Fruit fly (Drosophila melanogaster) whole organism, embryonic: ENCODE results near the gene CG6398.

Source experiments
- Atf3 ChIP-seq: fragments of 200-800 bp; sonication (Bioruptor generic); optimal IDR thresholded peaks from 3 replicates; lab custom pipeline; 2016; ENCODE audit warnings: missing biosample characterization, missing genetic modification characterization
- Awh ChIP-seq: fragments of 200-800 bp; sonication (Bioruptor generic); IDR thresholded peaks from 2 replicates; pipeline ENCODE4, ENCODE4 v1.3.6; 2022; ENCODE audit warnings: missing biosample characterization, missing genetic modification characterization
- CG11398 ChIP-seq: fragments of 200-800 bp; sonication (Bioruptor generic); optimal IDR thresholded peaks from 2 replicates; lab custom pipeline; 2016; ENCODE audit warnings: missing biosample characterization, missing genetic modification characterization
- CG12219 ChIP-seq: fragments of 200-800 bp; sonication (Bioruptor generic); optimal IDR thresholded peaks from 3 replicates; lab custom pipeline; 2018; ENCODE audit warnings: missing biosample characterization, mild to moderate bottlenecking, missing genetic modification characterization
- CG12299 ChIP-seq: fragments of 200-800 bp; sonication (Bioruptor generic); optimal IDR thresholded peaks from 2 replicates; lab custom pipeline; 2018; ENCODE audit warnings: missing biosample characterization, mild to moderate bottlenecking, missing genetic modification characterization
- CG13123 ChIP-seq: fragments of 200-800 bp; sonication (Bioruptor generic); optimal IDR thresholded peaks from 2 replicates; lab custom pipeline; 2016; ENCODE audit warnings: missing biosample characterization, missing genetic modification characterization
- CG1529 ChIP-seq: fragments of 200-800 bp; sonication (Bioruptor generic); optimal IDR thresholded peaks from 3 replicates; lab custom pipeline; 2018; ENCODE audit warnings: missing biosample characterization, missing genetic modification characterization
- CG16863 ChIP-seq: fragments of 200-800 bp; sonication (Bioruptor generic); optimal IDR thresholded peaks from 3 replicates; lab custom pipeline; 2016; ENCODE audit warnings: missing biosample characterization, missing genetic modification characterization
- CG17328 ChIP-seq: fragments of 200-800 bp; sonication (Bioruptor generic); IDR thresholded peaks from 2 replicates; pipeline ENCODE4 v1.3.6; 2022; ENCODE audit warnings: missing biosample characterization, missing genetic modification characterization
- CG17912 ChIP-seq: fragments of 200-800 bp; sonication (Bioruptor generic); optimal IDR thresholded peaks from 2 replicates; lab custom pipeline; 2018; ENCODE audit warnings: missing biosample characterization, mild to moderate bottlenecking, missing genetic modification characterization
- CG2116 ChIP-seq: fragments of 200-800 bp; sonication (Bioruptor generic); optimal IDR thresholded peaks from 3 replicates; lab custom pipeline; 2018; ENCODE audit warnings: missing biosample characterization, mild to moderate bottlenecking, missing genetic modification characterization
- CG2712 ChIP-seq: fragments of 200-800 bp; optimal IDR thresholded peaks from 3 replicates; lab custom pipeline; 2019; ENCODE audit warnings: missing biosample characterization, mild to moderate bottlenecking, missing genetic modification characterization, moderate library complexity
- CG30431 ChIP-seq: fragments of 200-800 bp; sonication (Bioruptor generic); optimal IDR thresholded peaks from 2 replicates; lab custom pipeline; 2017; ENCODE audit warnings: missing biosample characterization, missing genetic modification characterization
- CG4282 ChIP-seq: fragments of 200-800 bp; sonication (Bioruptor generic); optimal IDR thresholded peaks from 2 replicates; lab custom pipeline; 2016; ENCODE audit warnings: missing biosample characterization, missing genetic modification characterization
- CG4360 ChIP-seq: fragments of 200-800 bp; sonication (Bioruptor generic); IDR thresholded peaks from 2 replicates; pipeline ENCODE4 v1.3.6; 2022; ENCODE audit warnings: missing biosample characterization, missing genetic modification characterization
- CG43689 ChIP-seq: fragments of 200-800 bp; sonication (Bioruptor generic); IDR thresholded peaks from 2 replicates; pipeline ENCODE4 v1.3.6; 2022; ENCODE audit warnings: missing biosample characterization, missing genetic modification characterization
- CG6254 ChIP-seq: fragments of 200-800 bp; sonication (Bioruptor generic); optimal IDR thresholded peaks from 3 replicates; lab custom pipeline; 2017; ENCODE audit warnings: mild to moderate bottlenecking, missing biosample characterization, missing genetic modification reagents, missing genetic modification characterization
- CG6272 ChIP-seq: fragments of 200-800 bp; sonication (Bioruptor generic); IDR thresholded peaks from 2 replicates; pipeline ENCODE4 v1.3.6; 2022; ENCODE audit warnings: missing biosample characterization, missing genetic modification characterization
- CG7271 ChIP-seq: fragments of 200-800 bp; sonication (Bioruptor generic); optimal IDR thresholded peaks from 2 replicates; lab custom pipeline; 2018; ENCODE audit warnings: missing biosample characterization, mild to moderate bottlenecking, missing genetic modification characterization, moderate library complexity
- CG7963 ChIP-seq: fragments of 200-800 bp; sonication (Bioruptor generic); IDR thresholded peaks from 3 replicates; pipeline ENCODE4 v1.3.6; 2022; ENCODE audit warnings: missing biosample characterization, missing genetic modification characterization; ENCODE audit not compliant: partially characterized antibody
- Drgx ChIP-seq: fragments of 200-800 bp; sonication (Bioruptor generic); IDR thresholded peaks from 2 replicates; pipeline ENCODE4 v1.3.6; 2022; ENCODE audit warnings: missing biosample characterization, missing genetic modification characterization
- Eip74EF ChIP-seq, 2 experiments: fragments of 200-800 bp in 1 of 2; fragments of >200 bp in 1 of 2; sonication (Bioruptor generic) in 1 of 2; optimal IDR thresholded peaks; 2 replicates each; lab custom pipeline; 2017 to 2019; ENCODE audit warnings: missing biosample characterization in 2 of 2, missing genetic modification characterization in 2 of 2, mild to moderate bottlenecking in 1 of 2, moderate library complexity in 1 of 2
- Ets97D ChIP-seq: fragments of 200-800 bp; sonication (Bioruptor generic); optimal IDR thresholded peaks from 3 replicates; lab custom pipeline; 2016; ENCODE audit warnings: missing biosample characterization, missing genetic modification characterization
- HLHmδ ChIP-seq: fragments of 200-800 bp; sonication (Bioruptor generic); optimal IDR thresholded peaks from 2 replicates; lab custom pipeline; 2018; ENCODE audit warnings: missing biosample characterization, mild to moderate bottlenecking, missing genetic modification characterization, moderate library complexity
- Hey ChIP-seq: fragments of 200-800 bp; sonication (Bioruptor generic); optimal IDR thresholded peaks from 3 replicates; lab custom pipeline; 2018; ENCODE audit warnings: missing biosample characterization, mild to moderate bottlenecking, missing genetic modification characterization
- MBD-R2 ChIP-seq: fragments of 200-800 bp; sonication (Bioruptor generic); IDR thresholded peaks from 2 replicates; pipeline ENCODE4 v1.3.6; 2022; ENCODE audit warnings: missing biosample characterization, missing genetic modification characterization
- Mad ChIP-seq: fragments of 200-800 bp; sonication (Bioruptor generic); optimal IDR thresholded peaks from 2 replicates; lab custom pipeline; 2016; ENCODE audit warnings: missing biosample characterization, missing genetic modification characterization
- Optix ChIP-seq: fragments of 200-800 bp; sonication (Bioruptor generic); IDR thresholded peaks from 3 replicates; pipeline ENCODE4 v1.3.6; 2022; ENCODE audit warnings: missing biosample characterization, missing genetic modification characterization
- Poxn ChIP-seq: fragments of 200-800 bp; sonication (Bioruptor generic); IDR thresholded peaks from 2 replicates; pipeline ENCODE4 v1.3.6; 2022; ENCODE audit warnings: missing biosample characterization, missing genetic modification characterization
- Rx ChIP-seq: fragments of 200-800 bp; sonication (Bioruptor generic); IDR thresholded peaks from 2 replicates; pipeline ENCODE4 v1.3.6; 2022; ENCODE audit warnings: missing biosample characterization, missing genetic modification characterization
- Sry-β ChIP-seq: fragments of 200-800 bp; sonication (Bioruptor generic); optimal IDR thresholded peaks from 2 replicates; lab custom pipeline; 2018; ENCODE audit warnings: missing biosample characterization, mild to moderate bottlenecking, missing genetic modification characterization, moderate library complexity
- Usf ChIP-seq: fragments of 200-800 bp; sonication (Bioruptor generic); optimal IDR thresholded peaks from 2 replicates; lab custom pipeline; 2017; ENCODE audit warnings: missing genotype, missing biosample characterization, missing genetic modification characterization
- cas ChIP-seq: fragments of 200-800 bp; sonication (Bioruptor generic); IDR thresholded peaks from 2 replicates; pipeline ENCODE4 v1.3.6; 2022; ENCODE audit warnings: missing biosample characterization, missing genetic modification characterization
- cg ChIP-seq: fragments of 200-800 bp; sonication (Bioruptor generic); optimal IDR thresholded peaks from 3 replicates; lab custom pipeline; 2019; ENCODE audit warnings: missing biosample characterization, mild to moderate bottlenecking, missing genetic modification characterization, moderate library complexity
- dpn ChIP-seq, 2 experiments: fragments of 200-800 bp; sonication (Bioruptor generic); optimal IDR thresholded peaks; 3 replicates each; lab custom pipeline; 2016; ENCODE audit warnings: missing biosample characterization in 2 of 2, missing genetic modification characterization in 2 of 2
- exex ChIP-seq: fragments of 200-800 bp; sonication (Bioruptor generic); optimal IDR thresholded peaks from 4 replicates; lab custom pipeline; 2018; ENCODE audit warnings: missing biosample characterization, mild to moderate bottlenecking, missing genetic modification characterization, moderate library complexity
- fd102C ChIP-seq: fragments of 200-800 bp; sonication (Bioruptor generic); optimal IDR thresholded peaks from 2 replicates; lab custom pipeline; 2018; ENCODE audit warnings: missing biosample characterization, mild to moderate bottlenecking, missing genetic modification characterization, moderate library complexity
- ind ChIP-seq: fragments of 200-800 bp; sonication (Bioruptor generic); optimal IDR thresholded peaks from 3 replicates; lab custom pipeline; 2016; ENCODE audit warnings: missing biosample characterization, missing genetic modification characterization
- inv ChIP-seq: fragments of 200-800 bp; sonication (Bioruptor generic); IDR thresholded peaks from 2 replicates; pipeline ENCODE4 v1.3.6; 2022; ENCODE audit warnings: missing biosample characterization, missing genetic modification characterization; ENCODE audit not compliant: partially characterized antibody
- lmd ChIP-seq: fragments of 200-800 bp; sonication (Bioruptor generic); IDR thresholded peaks from 2 replicates; pipeline ENCODE4 v1.3.6; 2022; ENCODE audit warnings: missing biosample characterization, missing genetic modification characterization
- mam ChIP-seq: fragments of 200-800 bp; sonication (Bioruptor generic); optimal IDR thresholded peaks from 3 replicates; lab custom pipeline; 2016; ENCODE audit warnings: missing biosample characterization, missing genetic modification characterization
- oc ChIP-seq: fragments of 200-800 bp; sonication (Bioruptor generic); optimal IDR thresholded peaks from 2 replicates; lab custom pipeline; 2018; ENCODE audit warnings: missing biosample characterization, mild to moderate bottlenecking, missing genetic modification characterization, moderate library complexity
- pb ChIP-seq: fragments of 200-800 bp; sonication (Bioruptor generic); optimal IDR thresholded peaks from 3 replicates; lab custom pipeline; 2016; ENCODE audit warnings: missing biosample characterization, missing genetic modification characterization
- pros ChIP-seq: fragments of 200-800 bp; sonication (Bioruptor generic); optimal IDR thresholded peaks from 3 replicates; lab custom pipeline; 2019; ENCODE audit warnings: missing biosample characterization, mild to moderate bottlenecking, missing genetic modification characterization, moderate library complexity
- pum ChIP-seq: fragments of 200-800 bp; sonication (Bioruptor generic); optimal IDR thresholded peaks from 2 replicates; lab custom pipeline; 2016; ENCODE audit warnings: missing biosample characterization, missing genetic modification characterization
- schlank ChIP-seq: fragments of 200-800 bp; sonication (Bioruptor generic); optimal IDR thresholded peaks from 2 replicates; lab custom pipeline; 2018; ENCODE audit warnings: missing biosample characterization, mild to moderate bottlenecking, missing genetic modification characterization
- sisA ChIP-seq: fragments of 200-800 bp; sonication (Bioruptor generic); IDR thresholded peaks from 2 replicates; pipeline ENCODE4 v1.3.6; 2022; ENCODE audit warnings: missing biosample characterization, missing genetic modification characterization
- sob ChIP-seq: fragments of 200-800 bp; sonication (Bioruptor generic); IDR thresholded peaks from 2 replicates; pipeline ENCODE4 v1.3.6; 2022; ENCODE audit warnings: missing biosample characterization, missing genetic modification characterization
- tll ChIP-seq, 2 experiments: fragments of 200-800 bp in 1 of 2; fragments of >200 bp in 1 of 2; sonication (Bioruptor generic) in 1 of 2; optimal IDR thresholded peaks; 2 replicates each; lab custom pipeline; 2017 to 2019; ENCODE audit warnings: missing biosample characterization in 2 of 2, missing genetic modification characterization in 2 of 2, mild to moderate bottlenecking in 1 of 2, moderate library complexity in 1 of 2
- twi ChIP-seq: fragments of 200-800 bp; optimal IDR thresholded peaks from 2 replicates; lab custom pipeline; 2019; ENCODE audit warnings: missing biosample characterization, mild to moderate bottlenecking, missing genetic modification characterization, moderate library complexity

CG6398 gene

dm6 chrX:17821466-17821865 is 9.2 kb upstream of the CG6398 start (continued):
- TF ChIP-seq Eip74EF (GFP tag; optimal IDR thresholded peaks at IDR 0.05; lab: Kevin White, UChicago) (no peak), CG43689 (GFP tag; lab: Robert Waterston, UW) (no peak), CG2712 (tag; lab: Kevin White, UChicago) (no peak), lmd (GFP tag; lab: Robert Waterston, UW) (no peak), Usf (GFP tag; lab: Kevin White, UChicago) (no peak), Optix (GFP tag; lab: Robert Waterston, UW) (no peak), sob (GFP tag; lab: Robert Waterston, UW) (no peak), twi (no peak), pros (no peak), CG6272 (GFP tag; lab: Robert Waterston, UW) (no peak), CG6254 (GFP tag; lab: Kevin White, UChicago) (no peak), Ets97D (no peak), Drgx (no peak), cas (no peak), mam (GFP tag; lab: Kevin White, UChicago) (no peak), ind (GFP tag; lab: Kevin White, UChicago) (no peak), MBD-R2 (GFP tag; lab: Robert Waterston, UW) (no peak; the same call in 1 of the 2 replicates), CG7963 (no peak), dpn (GFP tag; optimal IDR thresholded peaks at IDR 0.05; lab: Kevin White, UChicago) (no peak), sisA (GFP tag; lab: Robert Waterston, UW) (no peak), tll (GFP tag; optimal IDR thresholded peaks at IDR 0.05; lab: Kevin White, UChicago) (no peak), CG17328 (GFP tag; lab: Robert Waterston, UW) (no peak), exex (peak; percentile 76), CG17912 (GFP tag; lab: Kevin White, UChicago) (no peak), cg (GFP tag; lab: Kevin White, UChicago) (no peak), fd102C (GFP tag; lab: Kevin White, UChicago) (no peak), Rx (no peak)

- TF ChIP-seq CG1529 (no peak), CG4282 (peak; percentile 3), CG12219 (GFP tag; lab: Kevin White, UChicago) (no peak), CG30431 (GFP tag; lab: Kevin White, UChicago) (no peak), inv (GFP tag; lab: Robert Waterston, UW) (peak; percentile 98), CG13123 (GFP tag; lab: Kevin White, UChicago) (no peak), CG2116 (peak; percentile 94), oc (peak; percentile 53), CG11398 (peak; percentile 8), Sry-β (GFP tag; lab: Kevin White, UChicago) (peak; percentile 6), HLHmδ (GFP tag; lab: Kevin White, UChicago) (peak; percentile 52), schlank (no peak), CG12299 (tag; lab: Kevin White, UChicago) (no peak), Ets97D (peak; percentile 88), Poxn (GFP tag; lab: Robert Waterston, UW) (no peak), CG16863 (no peak), pb (peak; percentile 35), Hey (tag; lab: Kevin White, UChicago) (no peak), CG4360 (GFP tag; lab: Robert Waterston, UW) (no peak), CG7271 (no peak), pum (GFP tag; lab: Kevin White, UChicago) (peak; percentile 50), Mad (peak; percentile 32), Atf3 (no peak), Awh (GFP tag; lab: Robert Waterston, UW) (no peak), cg (GFP tag; lab: Kevin White, UChicago) (peak; percentile 100)
Measured at dm6 chrX:17826807-17827703, 3.6 kb upstream of the CG6398 start, which contains the start of gene Socs16D. TSS of gene Socs16D (minus strand) at chrX:17827564.
